Worm (Caenorhabditis elegans): ENCODE measurements around the gene F42A9.11.
A peak's percentile ranks its signal among the peaks of the same experiment; 100 is the strongest.

F42A9.11 gene

ce11 chrIV:8653592-8653991 is 26.2 kb downstream of the F42A9.11 start, which contains the start of gene C49C8.5 (continued):
- TF ChIP-seq nhr-48 (tag; optimal IDR thresholded peaks at IDR 0.05) (no peak), F37D6.2 (tag; optimal IDR thresholded peaks at IDR 0.05) (no peak), nhr-111 (GFP tag; optimal IDR thresholded peaks at IDR 0.05) (no peak), php-3 (GFP tag; IDR thresholded peaks at IDR 0.05) (peak; percentile 84), daf-16 (GFP tag; optimal IDR thresholded peaks at IDR 0.05) (no peak), daf-16 (tag; optimal IDR thresholded peaks at IDR 0.05) (peak; percentile 15)

DNA sequence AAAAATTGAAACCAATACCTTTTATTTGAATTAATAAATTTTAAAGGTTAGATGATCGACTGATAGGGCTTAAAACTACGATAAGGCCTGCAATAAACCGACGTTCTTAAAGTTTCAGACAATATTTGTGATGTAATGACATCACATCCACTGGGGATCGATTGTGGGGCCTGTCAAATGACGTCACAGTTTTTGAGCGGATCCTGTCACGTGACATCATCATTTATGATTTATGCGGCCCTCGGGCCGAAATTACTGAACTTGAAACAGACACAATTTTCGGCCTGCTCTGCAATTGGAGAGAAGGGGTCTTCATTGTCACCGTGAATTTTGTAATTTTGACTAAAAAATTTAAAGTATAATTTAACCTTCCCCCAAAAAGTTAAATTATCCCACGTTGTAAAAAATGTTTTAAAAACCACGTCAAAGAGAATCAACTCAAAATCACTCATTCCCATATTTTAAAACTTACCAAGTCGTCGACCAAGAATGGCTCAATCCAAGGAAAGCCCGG is 26.7 kb downstream of the F42A9.11 start, which contains the start of gene C49C8.1:
Gene C49C8.1 (plus strand): TSS at position 464 of the 514 bp plus-strand sequence.
- TF ChIP-seq unc-130 (GFP tag; optimal IDR thresholded peaks at IDR 0.05), result no peak
- no peak for TF ChIP-seq F44E2.7 (GFP tag; IDR thresholded peaks at IDR 0.05)
- no peak for TF ChIP-seq F49E8.2 (tag; optimal IDR thresholded peaks at IDR 0.05; ENCODE audit: borderline replicate concordance)
- TF ChIP-seq aly-2 (tag; optimal IDR thresholded peaks at IDR 0.05), result no peak
- TF ChIP-seq ceh-20 (GFP tag; IDR thresholded peaks at IDR 0.05), result peak; percentile 34; the same call in 1 of the 2 replicates
- TF ChIP-seq nhr-11 (tag; optimal IDR thresholded peaks at IDR 0.05), result no peak
- TF ChIP-seq mdt-29 (GFP tag; IDR thresholded peaks at IDR 0.05), result no peak
- no peak for TF ChIP-seq hlh-30 (tag; optimal IDR thresholded peaks at IDR 0.05; ENCODE audit: insufficient read depth)
- TF ChIP-seq aha-1 (tag), result peak; percentile 60
- TF ChIP-seq php-3 (GFP tag; IDR thresholded peaks at IDR 0.05), result peak; percentile 72

- TF ChIP-seq Y75B8A.6 (GFP tag; IDR thresholded peaks at IDR 0.05) (no peak), zag-1 (tag; optimal IDR thresholded peaks at IDR 0.05) (no peak), egl-27 (tag; optimal IDR thresholded peaks at IDR 0.05) (no peak), vab-7 (GFP tag; IDR thresholded peaks at IDR 0.05) (no peak), unc-130 (GFP tag; optimal IDR thresholded peaks at IDR 0.05) (no peak), lim-7 (GFP tag; IDR thresholded peaks at IDR 0.05) (no peak), lin-29 (GFP tag; IDR thresholded peaks at IDR 0.05) (no peak), egl-43 (GFP tag; IDR thresholded peaks at IDR 0.05) (no peak), ceh-32 (tag; optimal IDR thresholded peaks at IDR 0.05; ENCODE audit: poor library complexity) (no peak), attf-4 (tag; optimal IDR thresholded peaks at IDR 0.05) (no peak), dmd-9 (GFP tag; IDR thresholded peaks at IDR 0.05) (no peak), unc-62 (GFP tag; optimal IDR thresholded peaks at IDR 0.05 in 1 of 2) (no peak), unc-62 (tag; optimal IDR thresholded peaks at IDR 0.05) (no peak), nhr-102 (tag; optimal IDR thresholded peaks at IDR 0.05) (no peak)
These were observed 30.7 kb downstream of the F42A9.11 start, which contains the start of gene C49C8.6 for ce11 chrIV:8658122-8658521. Gene C49C8.6, minus strand, starts transcription at chrIV:8658222.

ce11 chrIV:8665778-8666177 is 38.3 kb downstream of the F42A9.11 start:
- peak; percentile 99 for TF ChIP-seq Y48G9A.11 (GFP tag; IDR thresholded peaks at IDR 0.05)
- peak; percentile 89 for TF ChIP-seq T20F7.1 (GFP tag; optimal IDR thresholded peaks at IDR 0.05)
- peak; percentile 47 for TF ChIP-seq R02D3.7 (tag; optimal IDR thresholded peaks at IDR 0.05)
- TF ChIP-seq fkh-10 (GFP tag; optimal IDR thresholded peaks at IDR 0.05), result no peak

DNA sequence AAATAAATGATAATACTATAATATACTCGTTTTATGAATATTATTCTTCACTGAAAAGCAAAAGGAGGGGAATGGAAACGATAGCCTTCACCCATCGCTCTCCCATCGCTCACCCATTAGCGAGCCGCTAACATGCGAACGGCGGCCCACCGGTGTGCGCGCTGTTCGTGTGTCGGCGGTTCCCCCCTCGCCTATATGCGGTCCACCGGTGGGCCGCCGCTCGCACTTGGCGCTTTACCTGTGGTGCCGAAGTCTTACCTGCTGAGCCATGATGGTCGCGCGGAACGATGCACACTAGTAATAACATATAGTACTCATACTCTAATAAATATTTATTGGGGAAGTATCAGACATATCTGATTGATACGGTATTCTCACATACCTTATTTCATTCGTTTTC is 39.7 kb downstream of the F42A9.11 start:
- TF ChIP-seq Y48G9A.11 (GFP tag; IDR thresholded peaks at IDR 0.05), result peak; percentile 57
- peak; percentile 92; the same call in 1 of the 2 replicates for TF ChIP-seq set-16 (GFP tag; IDR thresholded peaks at IDR 0.05)

- TF ChIP-seq Y5F2A.4 (GFP tag; optimal IDR thresholded peaks at IDR 0.05) (no peak), ceh-28 (tag; optimal IDR thresholded peaks at IDR 0.05) (no peak), spr-3 (GFP tag; optimal IDR thresholded peaks at IDR 0.05) (no peak), snpc-1.2 (GFP tag; IDR thresholded peaks at IDR 0.05) (no peak), nhr-10 (tag; optimal IDR thresholded peaks at IDR 0.05) (no peak), mes-2 (tag; optimal IDR thresholded peaks at IDR 0.05; ENCODE audit: poor library complexity, severe bottlenecking) (no peak)
These were observed 41.2 kb downstream of the F42A9.11 start, which contains the start of gene cdh-5 for ce11 chrIV:8668635-8669034. Gene cdh-5, plus strand, starts transcription at chrIV:8668935.
